1 fruit fly cellular context compared by ENCODE assay signal in the genomic region with DNA sequence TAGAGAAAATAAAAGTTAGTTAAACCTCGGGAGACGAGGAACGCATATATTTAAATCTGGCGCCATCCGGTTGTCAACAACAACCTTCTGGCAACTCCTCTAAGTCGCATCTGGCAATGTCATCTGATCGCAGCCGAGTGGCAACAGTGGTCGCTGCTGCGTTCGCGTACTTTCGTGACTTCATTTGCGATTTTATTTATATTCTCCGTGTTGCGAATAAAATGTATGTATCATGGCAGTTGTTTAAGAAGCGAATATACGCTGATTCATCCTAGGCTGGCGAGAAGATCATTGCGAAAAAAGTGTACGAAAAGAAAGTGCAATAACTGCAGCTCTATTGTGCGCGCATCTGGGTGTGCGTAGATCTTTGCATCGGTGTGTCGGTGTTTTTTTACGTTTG.
A peak's percentile ranks its signal among the peaks of the same experiment; 100 is the strongest.
TF ChIP-seq lines count a peak whose summit lies in the region.

Gene svr (plus strand): TSS at position 121 of the 400 bp plus-strand sequence.

TF ChIP-seq in whole organism, embryonic, 481 proteins besides CTCF, POLR2A, EP300 and RAD21 (continued from another document):
- TF ChIP-seq otp (GFP tag; IDR thresholded peaks at IDR 0.05; lab: Robert Waterston, UW) = no peak
- TF ChIP-seq bab2 (GFP tag; optimal IDR thresholded peaks at IDR 0.05; lab: Kevin White, UChicago) = no peak
- no peak for TF ChIP-seq CG3163 (GFP tag; optimal IDR thresholded peaks at IDR 0.05; lab: Kevin White, UChicago)
- peak; percentile 18 for TF ChIP-seq stwl (tag; optimal IDR thresholded peaks at IDR 0.05; lab: Kevin White, UChicago)
- no peak for TF ChIP-seq ash1 (GFP tag; optimal IDR thresholded peaks at IDR 0.05; lab: Kevin White, UChicago)
- TF ChIP-seq CG1024 (GFP tag; IDR thresholded peaks at IDR 0.05; lab: Robert Waterston, UW) = no peak
- TF ChIP-seq Opbp (GFP tag; IDR thresholded peaks at IDR 0.05; lab: Robert Waterston, UW; ENCODE audit: partially characterized antibody) = 0 out of 3 replicates have a peak, but pooled peaks have one; percentile 26
- peak; percentile 89 for TF ChIP-seq CG3995 (GFP tag; optimal IDR thresholded peaks at IDR 0.05; lab: Kevin White, UChicago)
- no peak for TF ChIP-seq esg (GFP tag; conservative IDR thresholded peaks at IDR 0.05; lab: Robert Waterston, UW)
- TF ChIP-seq CG11695 (GFP tag; IDR thresholded peaks at IDR 0.05; lab: Robert Waterston, UW) = no peak
- TF ChIP-seq tup (GFP tag; optimal IDR thresholded peaks at IDR 0.05; lab: Kevin White, UChicago) = no peak
- TF ChIP-seq Vsx1 (GFP tag; optimal IDR thresholded peaks at IDR 0.05; lab: Kevin White, UChicago) = no peak
- TF ChIP-seq Atf6 (GFP tag; IDR thresholded peaks at IDR 0.05; lab: Robert Waterston, UW) = no peak
- TF ChIP-seq Mad (GFP tag; optimal IDR thresholded peaks at IDR 0.05; lab: Kevin White, UChicago) = no peak
- TF ChIP-seq gsb (GFP tag; IDR thresholded peaks at IDR 0.05; lab: Robert Waterston, UW) = no peak
- no peak for TF ChIP-seq Nf-YC (tag; optimal IDR thresholded peaks at IDR 0.05; lab: Kevin White, UChicago)
- TF ChIP-seq Blimp-1 (GFP tag; optimal IDR thresholded peaks at IDR 0.05; lab: Kevin White, UChicago) = no peak
- no peak for TF ChIP-seq CG8765 (GFP tag; IDR thresholded peaks at IDR 0.05; lab: Robert Waterston, UW)
- no peak for TF ChIP-seq maf-S (GFP tag; optimal IDR thresholded peaks at IDR 0.05; lab: Kevin White, UChicago)
- no peak for TF ChIP-seq klu (GFP tag; IDR thresholded peaks at IDR 0.05; lab: Robert Waterston, UW)
TF ChIP-seq in whole organism, embryonic: peak in this region for 52.
